Worm (Caenorhabditis elegans) whole organism, late embryonic: ENCODE measurements around the gene spe-39.

Experiments used
- C38D4.7 ChIP-seq: fragments of 200-800 bp; sonication (Bioruptor generic); optimal IDR thresholded peaks from 2 replicates; lab custom pipeline; 2018; ENCODE audit warnings: mild to moderate bottlenecking, missing genetic modification characterization, moderate library complexity, missing compliant biosample characterization
- F13H6.1 ChIP-seq: sonication (generic microtip); optimal IDR thresholded peaks from 2 replicates; lab custom pipeline; 2016; ENCODE audit warnings: missing genetic modification characterization, missing compliant biosample characterization
- K02D7.2 ChIP-seq: sonication (generic microtip); optimal IDR thresholded peaks from 2 replicates; lab custom pipeline; 2017; ENCODE audit warnings: mild to moderate bottlenecking, missing genetic modification characterization, missing compliant biosample characterization
- K09A11.1 ChIP-seq: sonication (generic microtip); optimal IDR thresholded peaks from 2 replicates; lab custom pipeline; 2017; ENCODE audit warnings: antibody characterized with exemption, mild to moderate bottlenecking, missing genetic modification characterization, missing compliant biosample characterization; ENCODE audit not compliant: insufficient read depth
- T23F11.4 ChIP-seq: fragments of 200-800 bp; sonication (Bioruptor generic); optimal IDR thresholded peaks from 2 replicates; lab custom pipeline; 2018; ENCODE audit warnings: mild to moderate bottlenecking, missing genetic modification characterization, missing compliant biosample characterization
- ahr-1 ChIP-seq: sonication (generic microtip); optimal IDR thresholded peaks from 2 replicates; lab custom pipeline; 2016; ENCODE audit warnings: missing genetic modification characterization, missing compliant biosample characterization
- ceh-18 ChIP-seq: sonication (generic microtip); optimal IDR thresholded peaks from 2 replicates; lab custom pipeline; 2016; ENCODE audit warnings: missing genetic modification characterization, missing compliant biosample characterization
- ceh-19 ChIP-seq: fragments of 200-800 bp; sonication (Bioruptor generic); optimal IDR thresholded peaks from 2 replicates; lab custom pipeline; 2018; ENCODE audit warnings: mild to moderate bottlenecking, missing genetic modification characterization, missing compliant biosample characterization
- ceh-2 ChIP-seq: sonication (generic microtip); optimal IDR thresholded peaks from 2 replicates; lab custom pipeline; 2016; ENCODE audit warnings: missing genotype, missing genetic modification characterization, missing compliant biosample characterization
- ceh-22 ChIP-seq: sonication (generic microtip); optimal IDR thresholded peaks from 2 replicates; lab custom pipeline; 2017; ENCODE audit warnings: missing biosample characterization, missing genetic modification characterization
- ceh-24 ChIP-seq: sonication (generic microtip); optimal IDR thresholded peaks from 2 replicates; lab custom pipeline; 2016; ENCODE audit warnings: mild to moderate bottlenecking, missing genetic modification characterization, missing compliant biosample characterization
- ceh-30 ChIP-seq: fragments of 150-350 bp; optimal IDR thresholded peaks from 2 replicates; lab custom pipeline; 2014; ENCODE audit warnings: missing biosample characterization, missing genetic modification characterization
- ceh-31 ChIP-seq: sonication (generic microtip); optimal IDR thresholded peaks from 2 replicates; lab custom pipeline; 2016; ENCODE audit warnings: missing genetic modification characterization, missing compliant biosample characterization
- ceh-45 ChIP-seq: fragments of 200-800 bp; sonication (Bioruptor generic); IDR thresholded peaks from 2 replicates; pipeline ENCODE4 v1.3.6; 2022; ENCODE audit warnings: missing genetic modification reagents, missing genetic modification characterization, missing compliant biosample characterization
- ceh-6 ChIP-seq: fragments of 200-800 bp; sonication (Bioruptor generic); optimal IDR thresholded peaks from 2 replicates; lab custom pipeline; 2018; ENCODE audit warnings: mild to moderate bottlenecking, missing genetic modification characterization, missing compliant biosample characterization
- ceh-9 ChIP-seq: sonication (generic microtip); optimal IDR thresholded peaks from 2 replicates; lab custom pipeline; 2016; ENCODE audit warnings: mild to moderate bottlenecking, missing genetic modification characterization, inconsistent platforms, missing compliant biosample characterization
- dmd-4 ChIP-seq: sonication (generic microtip); optimal IDR thresholded peaks from 2 replicates; lab custom pipeline; 2016; ENCODE audit warnings: borderline replicate concordance, missing genetic modification characterization, missing compliant biosample characterization
- dve-1 ChIP-seq: sonication (generic microtip); optimal IDR thresholded peaks from 2 replicates; lab custom pipeline; 2017; ENCODE audit warnings: antibody characterized with exemption, mild to moderate bottlenecking, missing genetic modification characterization, missing compliant biosample characterization
- eyg-1 ChIP-seq: sonication (generic microtip); optimal IDR thresholded peaks from 2 replicates; lab custom pipeline; 2016; ENCODE audit warnings: missing genotype, missing genetic modification characterization, missing compliant biosample characterization
- fkh-10 ChIP-seq: fragments of 150-350 bp; optimal IDR thresholded peaks from 2 replicates; lab custom pipeline; 2014; ENCODE audit warnings: missing biosample characterization, missing genetic modification reagents, missing genetic modification characterization
- gmeb-2 ChIP-seq: sonication (generic microtip); optimal IDR thresholded peaks from 2 replicates; lab custom pipeline; 2016; ENCODE audit warnings: missing genetic modification characterization, inconsistent platforms, missing compliant biosample characterization
- hlh-13 ChIP-seq: fragments of 200-800 bp; sonication (Bioruptor generic); optimal IDR thresholded peaks from 2 replicates; lab custom pipeline; 2018; ENCODE audit warnings: mild to moderate bottlenecking, missing genetic modification characterization, missing compliant biosample characterization
- hlh-15 ChIP-seq: sonication (generic microtip); optimal IDR thresholded peaks from 2 replicates; lab custom pipeline; 2016; ENCODE audit warnings: missing genetic modification characterization, missing compliant biosample characterization
- hlh-6 ChIP-seq: sonication (generic microtip); optimal IDR thresholded peaks from 2 replicates; lab custom pipeline; 2016; ENCODE audit warnings: missing genotype, missing genetic modification characterization, missing compliant biosample characterization
- hlh-8 ChIP-seq: sonication (generic microtip); optimal IDR thresholded peaks from 2 replicates; lab custom pipeline; 2016; ENCODE audit warnings: missing genotype, missing genetic modification characterization, missing compliant biosample characterization
- nfya-1 ChIP-seq: sonication (generic microtip); optimal IDR thresholded peaks from 2 replicates; lab custom pipeline; 2017; ENCODE audit warnings: missing genetic modification characterization, mild to moderate bottlenecking, missing compliant biosample characterization, antibody characterized with exemption, moderate library complexity
- nhr-11 ChIP-seq: fragments of 150-350 bp; optimal IDR thresholded peaks from 2 replicates; lab custom pipeline; 2014; ENCODE audit warnings: missing biosample characterization, missing genetic modification characterization
- pag-3 ChIP-seq: sonication (generic microtip); optimal IDR thresholded peaks from 2 replicates; lab custom pipeline; 2016; ENCODE audit warnings: missing compliant biosample characterization, missing genetic modification characterization, borderline replicate concordance
- pha-2 ChIP-seq: sonication (generic microtip); optimal IDR thresholded peaks from 2 replicates; lab custom pipeline; 2017; ENCODE audit warnings: mild to moderate bottlenecking, missing genetic modification characterization, missing compliant biosample characterization
- pha-4 ChIP-seq: fragments of 150-350 bp; optimal IDR thresholded peaks from 2 replicates; lab custom pipeline; 2018; ENCODE audit warnings: missing biosample characterization, missing genetic modification reagents, missing genetic modification characterization
- ref-2 ChIP-seq: sonication (generic microtip); optimal IDR thresholded peaks from 2 replicates; lab custom pipeline; 2016; ENCODE audit warnings: missing genetic modification characterization, missing compliant biosample characterization
- rnt-1 ChIP-seq: sonication (generic microtip); optimal IDR thresholded peaks from 2 replicates; lab custom pipeline; 2016; ENCODE audit warnings: missing genetic modification characterization, missing compliant biosample characterization
- sox-2 ChIP-seq: fragments of 200-800 bp; sonication (Bioruptor generic); IDR thresholded peaks from 2 replicates; pipeline ENCODE4 v1.3.6; 2022; ENCODE audit warnings: missing genetic modification reagents, missing genetic modification characterization, missing compliant biosample characterization
- syd-9 ChIP-seq: sonication (generic microtip); optimal IDR thresholded peaks from 2 replicates; lab custom pipeline; 2016; ENCODE audit warnings: mild to moderate bottlenecking, missing genetic modification characterization, moderate library complexity, missing compliant biosample characterization
- tbx-7 ChIP-seq: sonication (generic microtip); optimal IDR thresholded peaks from 2 replicates; lab custom pipeline; 2016; ENCODE audit warnings: missing genotype, missing genetic modification characterization, missing compliant biosample characterization
- unc-42 ChIP-seq: sonication (generic microtip); optimal IDR thresholded peaks from 2 replicates; lab custom pipeline; 2016; ENCODE audit warnings: missing genotype, missing genetic modification characterization, missing compliant biosample characterization
- unc-55 ChIP-seq: sonication (generic microtip); optimal IDR thresholded peaks from 2 replicates; lab custom pipeline; 2017; ENCODE audit warnings: missing biosample characterization, missing genetic modification reagents, missing genetic modification characterization
- unc-86 ChIP-seq: sonication (generic microtip); optimal IDR thresholded peaks from 2 replicates; lab custom pipeline; 2016; ENCODE audit warnings: missing genetic modification characterization, missing compliant biosample characterization

The spe-39 gene

DNA sequence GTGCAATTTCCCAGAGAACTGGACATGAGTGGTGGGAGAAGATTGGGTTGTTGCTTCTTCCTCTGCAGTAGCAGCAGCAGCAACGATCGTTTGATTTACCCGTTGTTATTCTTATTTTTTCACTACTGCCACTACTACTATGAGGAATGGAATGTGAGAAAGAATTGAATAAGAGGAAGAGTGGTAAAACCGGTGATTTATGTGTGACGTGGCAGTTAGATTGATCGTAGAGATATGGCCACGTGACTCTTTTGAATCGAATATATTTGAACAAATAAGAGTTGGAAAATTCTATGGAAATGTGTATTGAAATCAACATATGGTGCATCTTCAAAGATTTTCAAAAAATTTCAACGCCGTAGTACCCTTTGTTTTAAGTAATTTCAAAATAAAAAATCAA lies 11.0 kb downstream of the spe-39 start:
- TF ChIP-seq unc-86 (tag; lab: Kevin White, UChicago) = no peak
- no peak for TF ChIP-seq pag-3 (tag; lab: Kevin White, UChicago)
- TF ChIP-seq fkh-10 (GFP tag; lab: Kevin White, UChicago) = no peak
- TF ChIP-seq unc-55 (GFP tag; lab: Kevin White, UChicago) = no peak
- TF ChIP-seq dmd-4 (tag; lab: Kevin White, UChicago) = no peak
- no peak for TF ChIP-seq tbx-7 (tag; lab: Kevin White, UChicago)
- no peak for TF ChIP-seq ceh-9 (tag; lab: Kevin White, UChicago)
- TF ChIP-seq sox-2 (GFP tag; lab: Robert Waterston, UW) = no peak
- no peak for TF ChIP-seq nhr-11 (tag; lab: Kevin White, UChicago)
- no peak for TF ChIP-seq C38D4.7 (GFP tag; lab: Kevin White, UChicago)
- no peak for TF ChIP-seq ceh-45
- TF ChIP-seq unc-42 (tag; lab: Kevin White, UChicago) = no peak
- no peak for TF ChIP-seq ahr-1 (tag; lab: Kevin White, UChicago)
- no peak for TF ChIP-seq hlh-13
- no peak for TF ChIP-seq gmeb-2 (tag; lab: Kevin White, UChicago)
- no peak for TF ChIP-seq hlh-6 (tag; lab: Kevin White, UChicago)

DNA sequence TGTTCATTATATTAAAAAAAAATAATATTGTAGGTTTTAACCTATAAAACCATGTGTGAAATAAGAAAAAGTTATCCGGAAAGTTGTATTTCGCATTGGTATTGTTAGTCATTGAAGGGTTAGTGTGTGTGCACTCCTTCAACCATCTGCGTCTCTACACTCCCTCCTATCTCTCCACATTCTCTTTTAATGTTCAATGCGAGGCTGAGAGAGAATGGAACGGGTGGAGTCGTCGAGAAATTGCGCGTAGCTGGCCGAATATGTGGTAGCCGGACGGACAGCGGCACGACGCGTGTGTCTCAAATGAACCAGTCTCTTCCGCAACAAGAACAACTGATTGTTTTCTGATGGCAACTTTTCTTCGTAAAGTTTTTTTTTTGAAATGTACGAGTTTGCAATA lies 11.6 kb downstream of the spe-39 start:
- peak; percentile 52 for TF ChIP-seq ceh-31
- TF ChIP-seq hlh-15 (tag; lab: Kevin White, UChicago) = no peak
- TF ChIP-seq pha-2 (tag; lab: Kevin White, UChicago) = peak; percentile 28
- no peak for TF ChIP-seq ceh-24 (tag; lab: Kevin White, UChicago)
- peak; percentile 22 for TF ChIP-seq nfya-1 (tag; lab: Kevin White, UChicago)
- TF ChIP-seq C38D4.7 (GFP tag; lab: Kevin White, UChicago) = no peak
- TF ChIP-seq ceh-19 (GFP tag; lab: Kevin White, UChicago) = peak; percentile 12
- TF ChIP-seq hlh-13 = no peak
- TF ChIP-seq unc-86 (tag; lab: Kevin White, UChicago) = no peak
- TF ChIP-seq, all 69 proteins: peak for 4

DNA sequence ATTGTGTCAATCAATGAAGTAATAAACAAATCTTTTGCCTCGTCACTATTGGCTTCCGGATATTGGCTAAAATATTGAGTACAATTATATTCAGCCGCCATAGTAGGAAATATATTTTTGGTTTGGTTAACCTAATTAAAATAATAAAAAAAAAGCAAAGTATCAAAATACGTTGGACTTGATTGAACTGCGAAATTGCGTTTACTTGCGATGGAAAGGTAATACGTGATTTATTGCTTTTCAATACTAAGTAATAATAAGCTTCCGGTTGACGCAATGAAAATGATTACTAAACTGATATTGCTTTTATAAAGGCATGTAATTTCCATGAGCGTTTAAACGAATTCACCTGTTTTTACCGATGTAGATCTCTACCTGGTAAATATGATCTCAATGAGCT lies 14.3 kb downstream of the spe-39 start, which contains the start of gene dmsr-9:
TSS of gene dmsr-9 (minus strand) at position 101 of the 400 bp plus-strand sequence.
- TF ChIP-seq ceh-30 (tag; lab: Kevin White, UChicago) = no peak
- TF ChIP-seq ceh-2 (tag; lab: Kevin White, UChicago) = no peak
- TF ChIP-seq F13H6.1 (tag; lab: Kevin White, UChicago) = no peak
- no peak for TF ChIP-seq hlh-8
- TF ChIP-seq K09A11.1 (tag; lab: Kevin White, UChicago) = no peak
- no peak for TF ChIP-seq K02D7.2 (tag; lab: Kevin White, UChicago)
- TF ChIP-seq, all 69 proteins: peak for 0

DNA sequence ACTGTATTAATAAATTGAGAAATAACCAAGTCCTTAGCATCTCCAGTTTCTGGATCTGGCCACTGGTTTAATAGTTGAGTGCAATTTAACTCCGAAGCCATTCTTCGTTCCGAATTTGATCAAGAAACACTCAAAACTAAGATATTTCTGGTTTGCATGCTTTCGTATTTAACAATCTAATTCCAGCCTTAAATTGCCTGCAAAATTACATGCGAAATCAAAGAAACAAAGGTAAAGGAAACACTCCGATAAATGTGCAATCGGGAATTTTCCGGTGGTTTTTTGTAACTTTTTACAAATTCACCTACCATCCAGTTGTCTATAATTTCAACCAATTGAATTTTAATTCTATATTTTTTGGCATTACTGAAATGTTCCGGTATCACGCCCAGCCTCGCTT lies 16.6 kb downstream of the spe-39 start, which contains the start of gene dmsr-10:
TSS of gene dmsr-10 (minus strand) at position 101 of the 400 bp plus-strand sequence.
- TF ChIP-seq eyg-1 (tag; lab: Kevin White, UChicago) = no peak
- TF ChIP-seq rnt-1 (tag; lab: Kevin White, UChicago) = no peak
- no peak for TF ChIP-seq T23F11.4
- TF ChIP-seq ceh-31 = no peak
- no peak for TF ChIP-seq K09A11.1 (tag; lab: Kevin White, UChicago)
- TF ChIP-seq gmeb-2 (tag; lab: Kevin White, UChicago) = no peak
- TF ChIP-seq unc-55 (GFP tag; lab: Kevin White, UChicago) = no peak
- no peak for TF ChIP-seq ref-2
- no peak for TF ChIP-seq ceh-6
- no peak for TF ChIP-seq ceh-22 (tag; lab: Kevin White, UChicago)
- TF ChIP-seq dve-1 (tag; lab: Kevin White, UChicago) = no peak
- no peak for TF ChIP-seq ceh-18
- no peak for TF ChIP-seq pha-4
- TF ChIP-seq unc-42 (tag; lab: Kevin White, UChicago) = no peak
- TF ChIP-seq unc-86 (tag; lab: Kevin White, UChicago) = no peak
- TF ChIP-seq syd-9 (tag; lab: Kevin White, UChicago) = no peak
